Worm (Caenorhabditis elegans) whole organism, L1 larva: ENCODE data around the gene ent-1.

ENCODE experiments used
- C04F5.9 ChIP-seq: sonication (generic microtip); optimal IDR thresholded peaks from 2 replicates; lab custom pipeline; 2016; ENCODE audit warnings: missing genetic modification characterization, missing compliant biosample characterization
- F16B12.6 ChIP-seq: fragments of 150-350 bp; optimal IDR thresholded peaks from 2 replicates; lab custom pipeline; 2014; ENCODE audit warnings: missing biosample characterization, missing genetic modification characterization
- aly-2 ChIP-seq: fragments of 150-350 bp; optimal IDR thresholded peaks from 2 replicates; lab custom pipeline; 2014; ENCODE audit warnings: missing biosample characterization, missing genetic modification characterization
- ama-1 ChIP-seq: fragments of 150-350 bp; optimal IDR thresholded peaks from 2 replicates; lab custom pipeline; 2014
- blmp-1 ChIP-seq: fragments of 150-350 bp; optimal IDR thresholded peaks from 2 replicates; lab custom pipeline; 2014; ENCODE audit warnings: missing biosample characterization, missing genetic modification characterization
- ceh-63 ChIP-seq: fragments of 200-800 bp; sonication (Bioruptor generic); optimal IDR thresholded peaks from 2 replicates; lab custom pipeline; 2018; ENCODE audit warnings: mild to moderate bottlenecking, missing genetic modification characterization, missing compliant biosample characterization
- ceh-82 ChIP-seq, 3 experiments: fragments of 150-350 bp in 1 of 3; sonication (generic microtip) in 2 of 3; optimal IDR thresholded peaks; 2 replicates each; lab custom pipeline; 2014 to 2017; ENCODE audit warnings: missing biosample characterization in 3 of 3, missing genetic modification characterization in 3 of 3
- ceh-88 ChIP-seq: fragments of 200-800 bp; sonication (Bioruptor generic); IDR thresholded peaks from 2 replicates; pipeline ENCODE4 v1.3.6; 2022; ENCODE audit warnings: missing genetic modification characterization, missing compliant biosample characterization
- dpl-1 ChIP-seq, 3 experiments: fragments of 150-350 bp in 2 of 3; sonication (generic microtip) in 1 of 3; optimal IDR thresholded peaks; 2 replicates each; lab custom pipeline; 2014 to 2017; ENCODE audit warnings: missing biosample characterization in 3 of 3, missing genetic modification characterization in 3 of 3, missing genetic modification reagents in 3 of 3
- efl-1 ChIP-seq, 4 experiments: fragments of 150-350 bp; optimal IDR thresholded peaks in 3 of 4; peaks in 1 of 4; 1 replicate in 1 of 4; 2 replicates in 3 of 4; lab custom pipeline; 2014; ENCODE audit warnings: missing biosample characterization in 2 of 4, missing genetic modification characterization in 2 of 4, missing genetic modification reagents in 2 of 4
- efl-3 ChIP-seq: fragments of 200-800 bp; sonication (Bioruptor generic); optimal IDR thresholded peaks from 2 replicates; lab custom pipeline; 2018; ENCODE audit warnings: mild to moderate bottlenecking, missing genetic modification characterization, missing compliant biosample characterization
- egl-13 ChIP-seq: sonication (generic microtip); optimal IDR thresholded peaks from 2 replicates; lab custom pipeline; 2016; ENCODE audit warnings: missing genotype, missing genetic modification reagents, missing genetic modification characterization, missing compliant biosample characterization
- elt-2 ChIP-seq: sonication (generic microtip); optimal IDR thresholded peaks from 2 replicates; lab custom pipeline; 2016; ENCODE audit warnings: missing genetic modification characterization, mild to moderate bottlenecking, inconsistent platforms, missing compliant biosample characterization, missing genetic modification reagents
- fos-1 ChIP-seq: fragments of 150-350 bp; optimal IDR thresholded peaks from 2 replicates; lab custom pipeline; 2014; ENCODE audit warnings: missing biosample characterization, missing genetic modification characterization
- hlh-17 ChIP-seq: fragments of 200-800 bp; sonication (Bioruptor generic); optimal IDR thresholded peaks from 2 replicates; lab custom pipeline; 2018; ENCODE audit warnings: missing genetic modification characterization, mild to moderate bottlenecking, missing compliant biosample characterization, moderate library complexity, borderline replicate concordance
- hlh-4 ChIP-seq: sonication (generic microtip); optimal IDR thresholded peaks from 2 replicates; lab custom pipeline; 2016; ENCODE audit warnings: mild to moderate bottlenecking, missing genetic modification characterization, missing compliant biosample characterization
- jun-1 ChIP-seq: fragments of 150-350 bp; optimal IDR thresholded peaks from 2 replicates; lab custom pipeline; 2014; ENCODE audit warnings: missing biosample characterization, missing genetic modification reagents, missing genetic modification characterization
- lin-13 ChIP-seq: fragments of 150-350 bp; optimal IDR thresholded peaks from 2 replicates; lab custom pipeline; 2014; ENCODE audit warnings: missing biosample characterization, missing genetic modification reagents, missing genetic modification characterization
- lin-14 ChIP-seq: fragments of 200-800 bp; sonication (Bioruptor generic); optimal IDR thresholded peaks from 2 replicates; lab custom pipeline; 2018; ENCODE audit warnings: mild to moderate bottlenecking, missing genetic modification characterization, moderate library complexity, missing compliant biosample characterization
- lin-35 ChIP-seq, 2 experiments: fragments of 150-350 bp; optimal IDR thresholded peaks; 2 replicates each; lab custom pipeline; 2014; ENCODE audit warnings: missing biosample characterization in 2 of 2, missing genetic modification characterization in 2 of 2, missing genetic modification reagents in 2 of 2
- lir-3 ChIP-seq: sonication (generic microtip); optimal IDR thresholded peaks from 2 replicates; lab custom pipeline; 2016; ENCODE audit warnings: mild to moderate bottlenecking, missing genetic modification characterization, moderate library complexity, missing compliant biosample characterization; ENCODE audit not compliant: poor library complexity
- lsy-2 ChIP-seq, 2 experiments: fragments of 150-350 bp; optimal IDR thresholded peaks; 2 replicates each; lab custom pipeline; 2014; ENCODE audit warnings: missing biosample characterization in 2 of 2, missing genetic modification characterization in 2 of 2
- mep-1 ChIP-seq: fragments of 150-350 bp; optimal IDR thresholded peaks from 2 replicates; lab custom pipeline; 2014; ENCODE audit warnings: missing biosample characterization, missing genetic modification characterization
- nhr-12 ChIP-seq: sonication (generic microtip); optimal IDR thresholded peaks from 2 replicates; lab custom pipeline; 2017; ENCODE audit warnings: missing biosample characterization, missing genetic modification characterization
- nhr-19 ChIP-seq: fragments of 200-800 bp; sonication (Bioruptor generic); conservative IDR thresholded peaks from 2 replicates; pipeline ENCODE4 v1.3.6; 2022; ENCODE audit warnings: missing genetic modification characterization, missing compliant biosample characterization
- nhr-20 ChIP-seq: sonication (generic microtip); optimal IDR thresholded peaks from 2 replicates; lab custom pipeline; 2016; ENCODE audit warnings: mild to moderate bottlenecking, missing genetic modification characterization, missing compliant biosample characterization
- nhr-237 ChIP-seq: fragments of 150-350 bp; optimal IDR thresholded peaks from 2 replicates; lab custom pipeline; 2014; ENCODE audit warnings: missing biosample characterization, missing genetic modification characterization
- nhr-47 ChIP-seq: sonication (generic microtip); optimal IDR thresholded peaks from 2 replicates; lab custom pipeline; 2016; ENCODE audit warnings: mild to moderate bottlenecking, missing genetic modification characterization, moderate library complexity, missing compliant biosample characterization
- nhr-71 ChIP-seq: sonication (generic microtip); optimal IDR thresholded peaks from 2 replicates; lab custom pipeline; 2016; ENCODE audit warnings: mild to moderate bottlenecking, missing genetic modification characterization, moderate library complexity, missing compliant biosample characterization
- nhr-77 ChIP-seq: fragments of 150-350 bp; optimal IDR thresholded peaks from 2 replicates; lab custom pipeline; 2014; ENCODE audit warnings: missing biosample characterization, missing genetic modification characterization
- pax-3 ChIP-seq: fragments of 200-800 bp; sonication (Bioruptor generic); optimal IDR thresholded peaks from 2 replicates; lab custom pipeline; 2018; ENCODE audit warnings: mild to moderate bottlenecking, missing genetic modification characterization, moderate library complexity, missing compliant biosample characterization
- rnt-1 ChIP-seq: sonication (generic microtip); optimal IDR thresholded peaks from 2 replicates; lab custom pipeline; 2016; ENCODE audit warnings: mild to moderate bottlenecking, missing genetic modification characterization, moderate library complexity, missing compliant biosample characterization
- skn-1 ChIP-seq: fragments of 150-350 bp; optimal IDR thresholded peaks from 2 replicates; lab custom pipeline; 2014; ENCODE audit warnings: missing biosample characterization, missing genetic modification characterization
- snpc-4 ChIP-seq: fragments of 150-350 bp; optimal IDR thresholded peaks from 2 replicates; lab custom pipeline; 2014; ENCODE audit warnings: missing biosample characterization, missing genetic modification characterization
- snu-23 ChIP-seq: sonication (generic microtip); optimal IDR thresholded peaks from 2 replicates; lab custom pipeline; 2016; ENCODE audit warnings: missing genetic modification characterization, missing compliant biosample characterization
- sptf-1 ChIP-seq: fragments of 150-350 bp; optimal IDR thresholded peaks from 2 replicates; lab custom pipeline; 2014; ENCODE audit warnings: missing biosample characterization, missing genetic modification characterization
- swsn-7 ChIP-seq: sonication (generic microtip); optimal IDR thresholded peaks from 2 replicates; lab custom pipeline; 2016; ENCODE audit warnings: missing genetic modification characterization, missing compliant biosample characterization
- tbx-2 ChIP-seq: sonication (generic microtip); optimal IDR thresholded peaks from 2 replicates; lab custom pipeline; 2016; ENCODE audit warnings: missing genetic modification characterization, missing compliant biosample characterization
- unc-30 ChIP-seq: sonication (generic microtip); optimal IDR thresholded peaks from 2 replicates; lab custom pipeline; 2017; ENCODE audit warnings: missing biosample characterization, missing genetic modification characterization
- unc-62 ChIP-seq: fragments of 150-350 bp; optimal IDR thresholded peaks from 2 replicates; lab custom pipeline; 2014; ENCODE audit warnings: missing biosample characterization, missing genetic modification reagents, missing genetic modification characterization
- unc-86 ChIP-seq: sonication (generic microtip); optimal IDR thresholded peaks from 2 replicates; lab custom pipeline; 2016; ENCODE audit warnings: missing genetic modification characterization, missing compliant biosample characterization
- unc-98 ChIP-seq: fragments of 200-800 bp; sonication (Bioruptor generic); IDR thresholded peaks from 2 replicates; pipeline ENCODE4 v1.3.6; 2022; ENCODE audit warnings: missing genetic modification characterization, missing compliant biosample characterization
- vab-15 ChIP-seq: sonication (generic microtip); optimal IDR thresholded peaks from 2 replicates; lab custom pipeline; 2017; ENCODE audit warnings: missing genotype, mild to moderate bottlenecking, missing genetic modification characterization, missing compliant biosample characterization
- xbp-1 ChIP-seq: sonication (generic microtip); optimal IDR thresholded peaks from 2 replicates; lab custom pipeline; 2016; ENCODE audit warnings: missing genetic modification characterization, missing compliant biosample characterization
- ztf-11 ChIP-seq, 2 experiments: sonication (generic microtip); optimal IDR thresholded peaks; 2 replicates each; lab custom pipeline; 2016 to 2017; ENCODE audit warnings: missing genetic modification characterization in 2 of 2, missing biosample characterization in 1 of 2, missing compliant biosample characterization in 1 of 2

The ent-1 gene

DNA sequence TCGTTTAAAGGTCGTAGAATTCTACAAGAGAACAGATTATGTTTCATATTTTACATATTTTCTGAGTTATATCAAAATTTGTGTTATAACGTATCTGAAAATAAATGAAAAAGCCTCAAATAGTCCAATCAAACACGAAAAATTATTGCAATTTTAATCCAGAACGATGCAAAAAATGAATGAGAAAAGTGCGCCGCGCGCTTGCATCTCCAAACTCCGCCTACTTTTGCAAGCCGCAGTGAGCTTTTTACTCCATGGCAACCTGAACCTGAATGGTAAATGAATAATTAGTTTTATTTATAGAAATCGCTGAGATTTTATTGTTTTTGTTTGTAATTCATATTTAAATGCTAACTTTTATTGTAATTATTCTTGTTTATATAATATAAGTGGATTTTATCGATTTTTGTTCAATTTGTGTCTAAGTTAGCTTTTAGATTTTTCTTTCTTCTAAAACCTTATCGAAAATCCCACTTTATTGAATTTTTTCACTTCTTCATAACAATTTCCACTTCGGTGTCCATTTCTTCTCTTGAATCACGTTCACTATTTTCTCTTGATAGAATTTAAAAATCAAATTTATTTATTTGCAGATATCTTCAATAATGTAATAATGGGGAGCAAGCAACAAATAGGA, 992 bp upstream of the ent-1 start, which contains the start of gene ZK809.5:
Gene ZK809.5, plus strand, starts transcription at position 587 of the 637 bp plus-strand sequence.
- TF ChIP-seq lin-14 (no peak), dpl-1 (GFP tag; optimal IDR thresholded peaks at IDR 0.05; lab: Kevin White, UChicago) (peak in 1 of 3 experiments; percentile 20), efl-1 (optimal IDR thresholded peaks at IDR 0.05; lab: Kevin White, UChicago) (no peak), efl-1 (GFP tag; optimal IDR thresholded peaks at IDR 0.05 in 1 of 2; lab: Kevin White, UChicago) (peak in 1 of 2 experiments; percentile 72), lsy-2 (tag; optimal IDR thresholded peaks at IDR 0.05; lab: Kevin White, UChicago) (peak in 1 of 2 experiments; percentile 41), ceh-88 (GFP tag; lab: Robert Waterston, UW) (no peak), nhr-71 (tag; lab: Kevin White, UChicago) (peak; percentile 0), C04F5.9 (tag; lab: Kevin White, UChicago) (no peak), F16B12.6 (tag; lab: Kevin White, UChicago) (no peak), unc-30 (tag; lab: Kevin White, UChicago) (no peak), snpc-4 (no peak), nhr-77 (no peak), aly-2 (tag; lab: Kevin White, UChicago) (no peak), nhr-47 (tag; lab: Kevin White, UChicago) (no peak), sptf-1 (tag; lab: Kevin White, UChicago) (no peak), blmp-1 (tag; lab: Kevin White, UChicago) (peak; percentile 24), ceh-82 (tag; optimal IDR thresholded peaks at IDR 0.05; lab: Kevin White, UChicago) (no peak), fos-1 (tag; lab: Kevin White, UChicago) (no peak), nhr-237 (tag; lab: Kevin White, UChicago) (no peak), jun-1 (tag; lab: Kevin White, UChicago) (no peak), nhr-19 (GFP tag; lab: Robert Waterston, UW) (no peak), lin-35 (GFP tag; optimal IDR thresholded peaks at IDR 0.05; lab: Kevin White, UChicago) (peak in 1 of 2 experiments; percentile 10), skn-1 (peak; percentile 13)

- TF ChIP-seq efl-3 (GFP tag; lab: Kevin White, UChicago) (no peak), pax-3 (no peak), hlh-4 (tag; lab: Kevin White, UChicago) (no peak), unc-86 (tag; lab: Kevin White, UChicago) (no peak), mep-1 (tag; lab: Kevin White, UChicago) (no peak), lin-13 (GFP tag; lab: Kevin White, UChicago) (no peak), hlh-17 (GFP tag; lab: Kevin White, UChicago) (no peak), ama-1 (lab: Kevin White, UChicago) (no peak), efl-1 (optimal IDR thresholded peaks at IDR 0.05; lab: Kevin White, UChicago) (no peak), efl-1 (GFP tag; optimal IDR thresholded peaks at IDR 0.05 in 1 of 2; lab: Kevin White, UChicago) (no peak), tbx-2 (no peak), skn-1 (no peak), lin-35 (GFP tag; optimal IDR thresholded peaks at IDR 0.05; lab: Kevin White, UChicago) (peak in 1 of 2 experiments; percentile 11), elt-2 (tag; lab: Kevin White, UChicago) (no peak), nhr-19 (GFP tag; lab: Robert Waterston, UW) (no peak), snu-23 (GFP tag; lab: Kevin White, UChicago) (peak; percentile 20), ceh-88 (GFP tag; lab: Robert Waterston, UW) (no peak), dpl-1 (GFP tag; optimal IDR thresholded peaks at IDR 0.05; lab: Kevin White, UChicago) (peak in 1 of 3 experiments; percentile 11), lsy-2 (tag; optimal IDR thresholded peaks at IDR 0.05; lab: Kevin White, UChicago) (peak in 1 of 2 experiments; percentile 24), swsn-7 (tag; lab: Kevin White, UChicago) (no peak), C04F5.9 (tag; lab: Kevin White, UChicago) (no peak), unc-98 (GFP tag; lab: Robert Waterston, UW) (no peak)
These were observed 3.3 kb downstream of the ent-1 start, which contains the start of the genes acl-3 and ndub-6 for ce11 chrIV:11651965-11652453. Gene acl-3 (minus strand): TSS chrIV:11652023. Gene ndub-6 (plus strand): TSS chrIV:11652403.

DNA sequence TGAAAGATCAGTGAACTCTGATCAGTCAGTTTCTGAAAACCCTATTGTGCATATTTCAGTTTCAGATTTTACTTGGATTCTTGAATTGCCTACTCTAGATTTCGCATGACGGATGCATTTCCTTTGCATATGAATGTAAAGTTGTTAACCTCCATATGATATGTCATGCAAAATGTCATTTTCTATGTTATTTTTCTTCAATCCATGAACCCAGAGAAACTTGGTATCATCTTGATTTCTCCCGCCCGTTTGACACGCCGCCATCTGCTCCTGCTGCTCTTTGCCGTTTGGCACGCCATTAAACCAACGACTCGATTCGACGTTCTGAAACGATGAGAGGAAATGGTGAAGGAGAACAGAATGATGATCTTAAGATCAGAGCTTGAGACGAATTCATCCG, 4.9 kb downstream of the ent-1 start:
- no peak for TF ChIP-seq pax-3
- TF ChIP-seq F16B12.6 (tag; lab: Kevin White, UChicago): no peak
- TF ChIP-seq rnt-1: no peak
- TF ChIP-seq egl-13: no peak
- TF ChIP-seq vab-15 (tag; lab: Kevin White, UChicago): no peak
- TF ChIP-seq xbp-1 (tag; lab: Kevin White, UChicago): no peak
- TF ChIP-seq ztf-11 (tag; optimal IDR thresholded peaks at IDR 0.05; lab: Kevin White, UChicago): no peak
- TF ChIP-seq unc-86 (tag; lab: Kevin White, UChicago): no peak
- no peak for TF ChIP-seq ceh-63 (GFP tag; lab: Kevin White, UChicago)
- no peak for TF ChIP-seq lir-3
- no peak for TF ChIP-seq nhr-20 (tag; lab: Kevin White, UChicago)
- no peak for TF ChIP-seq ama-1 (lab: Kevin White, UChicago)
- no peak for TF ChIP-seq hlh-4 (tag; lab: Kevin White, UChicago)
- no peak for TF ChIP-seq skn-1
- TF ChIP-seq nhr-12: no peak
- TF ChIP-seq nhr-237 (tag; lab: Kevin White, UChicago): no peak
- no peak for TF ChIP-seq unc-62 (GFP tag; lab: Kevin White, UChicago)
